Worm (Caenorhabditis elegans) whole organism, L4 larva: ENCODE data around the gene R10E4.11.

Source experiments
- F26F4.8 ChIP-seq: fragments of 200-800 bp; sonication (Bioruptor generic); conservative IDR thresholded peaks from 2 replicates; pipeline ENCODE4 v1.3.6; 2022; ENCODE audit warnings: missing genetic modification characterization, missing compliant biosample characterization
- F37D6.2 ChIP-seq: sonication (generic microtip); optimal IDR thresholded peaks from 2 replicates; lab custom pipeline; 2016; ENCODE audit warnings: mild to moderate bottlenecking, missing genetic modification characterization, missing compliant biosample characterization
- F44E2.7 ChIP-seq: fragments of 200-800 bp; sonication (Bioruptor generic); IDR thresholded peaks from 2 replicates; pipeline ENCODE4 v2.1.2; 2022; ENCODE audit warnings: missing genetic modification characterization, missing compliant biosample characterization
- F49E8.2 ChIP-seq: sonication (generic microtip); optimal IDR thresholded peaks from 2 replicates; lab custom pipeline; 2016; ENCODE audit warnings: missing compliant biosample characterization, mild to moderate bottlenecking, missing genetic modification characterization, borderline replicate concordance
- T26A8.4 ChIP-seq: fragments of 200-800 bp; sonication (Bioruptor generic); IDR thresholded peaks from 2 replicates; pipeline ENCODE4 v1.3.6; 2022; ENCODE audit warnings: missing genetic modification characterization, missing compliant biosample characterization
- Y105C5A.15 ChIP-seq: fragments of 200-800 bp; sonication (Bioruptor generic); IDR thresholded peaks from 2 replicates; pipeline ENCODE4 v1.3.6; 2022; ENCODE audit warnings: missing genetic modification characterization, missing compliant biosample characterization
- aha-1 ChIP-seq: fragments of 150-350 bp; peaks from one replicate; lab custom pipeline; 2014; ENCODE audit warnings: missing biosample characterization, missing genetic modification characterization
- arid-1 ChIP-seq: fragments of 200-800 bp; sonication (Bioruptor generic); conservative IDR thresholded peaks from 2 replicates; pipeline ENCODE4 v1.3.6; 2022; ENCODE audit warnings: missing genetic modification reagents, missing genetic modification characterization, missing compliant biosample characterization
- ceh-32 ChIP-seq: sonication (generic microtip); optimal IDR thresholded peaks from 2 replicates; lab custom pipeline; 2016; ENCODE audit warnings: mild to moderate bottlenecking, missing genetic modification characterization, missing compliant biosample characterization; ENCODE audit not compliant: poor library complexity
- ceh-44 ChIP-seq: fragments of 200-800 bp; sonication (Bioruptor generic); IDR thresholded peaks from 2 replicates; pipeline ENCODE4 v1.3.6; 2022; ENCODE audit warnings: missing genetic modification reagents, missing genetic modification characterization, missing compliant biosample characterization
- ceh-82 ChIP-seq: sonication (generic microtip); optimal IDR thresholded peaks from 2 replicates; lab custom pipeline; 2017; ENCODE audit warnings: missing biosample characterization, missing genetic modification characterization
- ces-1 ChIP-seq: fragments of 150-350 bp; sonication (generic microtip); optimal IDR thresholded peaks from 4 replicates; lab custom pipeline; 2014; ENCODE audit warnings: missing biosample characterization, missing genetic modification reagents, missing genetic modification characterization
- ctbp-1 ChIP-seq: fragments of 200-800 bp; sonication (Bioruptor generic); IDR thresholded peaks from 2 replicates; pipeline ENCODE4 v1.3.6; 2022; ENCODE audit warnings: missing genetic modification reagents, missing genetic modification characterization, missing compliant biosample characterization
- daf-16 ChIP-seq, 3 experiments: sonication (generic microtip); optimal IDR thresholded peaks; 2 replicates each; lab custom pipeline; 2016 to 2017; ENCODE audit warnings: missing genetic modification characterization in 3 of 3, missing genetic modification reagents in 3 of 3, mild to moderate bottlenecking in 2 of 3, missing compliant biosample characterization in 2 of 3, missing biosample characterization in 1 of 3, moderate library complexity in 1 of 3
- daf-19 ChIP-seq: fragments of 200-800 bp; sonication (Bioruptor generic); conservative IDR thresholded peaks from 2 replicates; pipeline ENCODE4 v1.3.6; 2022; ENCODE audit warnings: missing genetic modification characterization, missing compliant biosample characterization
- daf-8 ChIP-seq: fragments of 200-800 bp; sonication (Bioruptor generic); IDR thresholded peaks from 2 replicates; pipeline ENCODE4 v1.3.6; 2022; ENCODE audit warnings: missing genetic modification characterization, missing compliant biosample characterization
- dmd-6 ChIP-seq: fragments of 200-800 bp; sonication (Bioruptor generic); IDR thresholded peaks from 2 replicates; pipeline ENCODE4 v1.3.6; 2022; ENCODE audit warnings: missing genetic modification reagents, missing genetic modification characterization, missing compliant biosample characterization
- dpl-1 ChIP-seq: fragments of 150-350 bp; optimal IDR thresholded peaks from 2 replicates; lab custom pipeline; 2014; ENCODE audit warnings: missing biosample characterization, missing genetic modification reagents, missing genetic modification characterization
- dve-1 ChIP-seq: sonication (generic microtip); optimal IDR thresholded peaks from 2 replicates; lab custom pipeline; 2017; ENCODE audit warnings: antibody characterized with exemption, mild to moderate bottlenecking, missing genetic modification characterization, missing compliant biosample characterization; ENCODE audit not compliant: insufficient read depth
- egl-43 ChIP-seq: fragments of 200-800 bp; sonication (Bioruptor generic); IDR thresholded peaks from 2 replicates; pipeline ENCODE4 v1.3.6; 2022; ENCODE audit warnings: missing genetic modification reagents, missing genetic modification characterization, missing compliant biosample characterization
- hlh-11 ChIP-seq: fragments of 200-800 bp; sonication (Bioruptor generic); optimal IDR thresholded peaks from 2 replicates; lab custom pipeline; 2018; ENCODE audit warnings: mild to moderate bottlenecking, missing genetic modification characterization, missing compliant biosample characterization
- hmg-1.1 ChIP-seq: fragments of 200-800 bp; sonication (Bioruptor generic); IDR thresholded peaks from 2 replicates; pipeline ENCODE4 v1.3.6; 2022; ENCODE audit warnings: missing genetic modification reagents, missing genetic modification characterization, missing compliant biosample characterization
- lin-38 ChIP-seq: fragments of 200-800 bp; sonication (Bioruptor generic); IDR thresholded peaks from 2 replicates; pipeline ENCODE4 v1.3.6; 2022; ENCODE audit warnings: missing genetic modification reagents, missing genetic modification characterization, missing compliant biosample characterization
- lin-39 ChIP-seq: fragments of 150-350 bp; optimal IDR thresholded peaks from 2 replicates; lab custom pipeline; 2014; ENCODE audit warnings: missing biosample characterization, missing genetic modification reagents, missing genetic modification characterization
- lir-3 ChIP-seq: sonication (generic microtip); optimal IDR thresholded peaks from 2 replicates; lab custom pipeline; 2016; ENCODE audit warnings: mild to moderate bottlenecking, missing genetic modification characterization, missing compliant biosample characterization
- lsy-2 ChIP-seq, 2 experiments: fragments of 150-350 bp in 1 of 2; sonication (generic microtip) in 1 of 2; optimal IDR thresholded peaks; 2 replicates each; lab custom pipeline; 2014 to 2017; ENCODE audit warnings: missing biosample characterization in 2 of 2, missing genetic modification characterization in 2 of 2
- madf-5 ChIP-seq, 2 experiments: fragments of 200-800 bp; sonication (Bioruptor generic); IDR thresholded peaks; 2 replicates each; pipeline ENCODE4 v1.3.6; 2022; ENCODE audit warnings: missing compliant biosample characterization in 2 of 2, missing genetic modification characterization in 2 of 2
- mdl-1 ChIP-seq, 2 experiments: fragments of 150-350 bp in 1 of 2; sonication (generic microtip) in 1 of 2; optimal IDR thresholded peaks; 2 replicates each; lab custom pipeline; 2014 to 2017; ENCODE audit warnings: missing biosample characterization in 2 of 2, missing genetic modification characterization in 2 of 2
- mdt-29 ChIP-seq: fragments of 200-800 bp; sonication (Bioruptor generic); IDR thresholded peaks from 2 replicates; pipeline ENCODE4 v1.3.6; 2022; ENCODE audit warnings: missing genetic modification reagents, missing genetic modification characterization, missing compliant biosample characterization
- mep-1 ChIP-seq: fragments of 150-350 bp; sonication (generic microtip); optimal IDR thresholded peaks from 3 replicates; lab custom pipeline; 2014; ENCODE audit warnings: missing biosample characterization, missing genetic modification characterization
- mxl-2 ChIP-seq: fragments of 200-800 bp; sonication (Bioruptor generic); conservative IDR thresholded peaks from 2 replicates; pipeline ENCODE4 v1.3.6; 2022; ENCODE audit warnings: missing genetic modification reagents, missing genetic modification characterization, missing compliant biosample characterization
- mxl-3 ChIP-seq: fragments of 200-800 bp; sonication (Bioruptor generic); optimal IDR thresholded peaks from 2 replicates; lab custom pipeline; 2018; ENCODE audit warnings: mild to moderate bottlenecking, missing genetic modification characterization, missing compliant biosample characterization
- nhr-102 ChIP-seq: sonication (generic microtip); optimal IDR thresholded peaks from 2 replicates; lab custom pipeline; 2016; ENCODE audit warnings: mild to moderate bottlenecking, missing genetic modification characterization, moderate library complexity, missing compliant biosample characterization
- nhr-11 ChIP-seq: fragments of 150-350 bp; optimal IDR thresholded peaks from 2 replicates; lab custom pipeline; 2014; ENCODE audit warnings: missing biosample characterization, missing genetic modification characterization
- nhr-28 ChIP-seq: fragments of 150-350 bp; optimal IDR thresholded peaks from 2 replicates; lab custom pipeline; 2014; ENCODE audit warnings: missing biosample characterization, missing genetic modification characterization
- pqm-1 ChIP-seq: sonication (generic microtip); optimal IDR thresholded peaks from 2 replicates; lab custom pipeline; 2017; ENCODE audit warnings: missing biosample characterization, missing genetic modification characterization
- rbr-2 ChIP-seq: sonication (generic microtip); optimal IDR thresholded peaks from 2 replicates; lab custom pipeline; 2016; ENCODE audit warnings: missing genotype, missing genetic modification characterization, missing compliant biosample characterization
- saeg-2 ChIP-seq: fragments of 200-800 bp; sonication (Bioruptor generic); IDR thresholded peaks from 2 replicates; pipeline ENCODE4 v1.3.6; 2022; ENCODE audit warnings: missing genetic modification reagents, missing genetic modification characterization, missing compliant biosample characterization
- snpc-1.2 ChIP-seq: fragments of 200-800 bp; sonication (Bioruptor generic); IDR thresholded peaks from 2 replicates; pipeline ENCODE4 v1.3.6; 2022; ENCODE audit warnings: missing genetic modification reagents, missing genetic modification characterization, missing compliant biosample characterization
- unc-62 ChIP-seq, 3 experiments: fragments of 150-350 bp in 1 of 3; sonication (generic microtip); optimal IDR thresholded peaks in 2 of 3; peaks in 1 of 3; 1 replicate in 1 of 3; 2 replicates in 2 of 3; lab custom pipeline; 2014 to 2017; ENCODE audit warnings: missing biosample characterization in 3 of 3, missing genetic modification characterization in 3 of 3, missing genetic modification reagents in 3 of 3, missing genotype in 1 of 3
- vab-7 ChIP-seq: fragments of 200-800 bp; sonication (Bioruptor generic); IDR thresholded peaks from 2 replicates; pipeline ENCODE4 v1.3.6; 2022; ENCODE audit warnings: missing genetic modification reagents, missing genetic modification characterization, missing compliant biosample characterization

R10E4.11 gene

DNA sequence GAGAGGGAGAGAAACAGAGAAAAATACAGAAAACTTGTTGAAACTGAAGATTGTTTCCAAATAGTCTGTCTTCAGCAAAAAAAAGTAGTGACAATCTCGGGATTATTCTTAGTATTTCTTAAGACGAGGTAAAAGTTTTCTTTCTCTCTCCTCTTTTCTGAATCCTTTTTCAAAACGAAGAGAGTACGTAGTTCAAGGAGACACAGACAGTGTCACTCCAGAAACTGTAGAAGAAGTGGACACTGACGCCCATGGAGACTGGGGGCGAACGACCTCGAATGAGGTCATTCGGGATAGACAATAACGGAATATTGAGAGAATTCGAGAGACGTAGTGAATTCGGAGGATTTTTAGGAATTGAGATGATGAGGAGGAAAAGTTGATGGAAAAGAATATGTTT is 30.1 kb upstream of the R10E4.11 start, which contains the start of gene gly-6:
Gene gly-6, minus strand, starts transcription at position 245 of the 400 bp plus-strand sequence.
- TF ChIP-seq lin-38 (GFP tag; lab: Robert Waterston, UW) (no peak), egl-43 (no peak), mdl-1 (tag; optimal IDR thresholded peaks at IDR 0.05; lab: Kevin White, UChicago) (no peak), madf-5 (GFP tag; IDR thresholded peaks at IDR 0.05; lab: Robert Waterston, UW) (no peak), ceh-44 (no peak), F44E2.7 (GFP tag; lab: Robert Waterston, UW) (no peak), F49E8.2 (tag; lab: Kevin White, UChicago) (no peak), T26A8.4 (GFP tag; lab: Robert Waterston, UW) (no peak), F26F4.8 (GFP tag; lab: Robert Waterston, UW) (no peak)

- TF ChIP-seq nhr-28 (tag; lab: Kevin White, UChicago) (peak; percentile 65), unc-62 (GFP tag; optimal IDR thresholded peaks at IDR 0.05 in 1 of 2; lab: Kevin White, UChicago) (peak in 1 of 2 experiments; percentile 17), unc-62 (tag; optimal IDR thresholded peaks at IDR 0.05; lab: Kevin White, UChicago) (no peak), F37D6.2 (tag; lab: Kevin White, UChicago) (no peak), aha-1 (peak; percentile 8), mxl-3 (GFP tag; lab: Kevin White, UChicago) (peak; percentile 42), pqm-1 (tag; lab: Kevin White, UChicago) (no peak), hlh-11 (tag; lab: Kevin White, UChicago) (peak; percentile 10), nhr-102 (tag; lab: Kevin White, UChicago) (no peak), mdl-1 (tag; optimal IDR thresholded peaks at IDR 0.05; lab: Kevin White, UChicago) (peak in 1 of 2 experiments; percentile 15), egl-43 (no peak)
- TF ChIP-seq, all 104 proteins: peak for 6
These were observed 27.6 kb upstream of the R10E4.11 start for ce11 chrIII:4328208-4328987.

- TF ChIP-seq Y105C5A.15 (GFP tag; lab: Robert Waterston, UW) (no peak), ceh-82 (tag; lab: Kevin White, UChicago) (no peak), mxl-2 (GFP tag; lab: Robert Waterston, UW) (no peak)
These were observed 23.0 kb upstream of the R10E4.11 start, which contains the start of gene H38K22.9 for ce11 chrIII:4323859-4324258. Gene H38K22.9 (plus strand): TSS chrIII:4324159.

DNA sequence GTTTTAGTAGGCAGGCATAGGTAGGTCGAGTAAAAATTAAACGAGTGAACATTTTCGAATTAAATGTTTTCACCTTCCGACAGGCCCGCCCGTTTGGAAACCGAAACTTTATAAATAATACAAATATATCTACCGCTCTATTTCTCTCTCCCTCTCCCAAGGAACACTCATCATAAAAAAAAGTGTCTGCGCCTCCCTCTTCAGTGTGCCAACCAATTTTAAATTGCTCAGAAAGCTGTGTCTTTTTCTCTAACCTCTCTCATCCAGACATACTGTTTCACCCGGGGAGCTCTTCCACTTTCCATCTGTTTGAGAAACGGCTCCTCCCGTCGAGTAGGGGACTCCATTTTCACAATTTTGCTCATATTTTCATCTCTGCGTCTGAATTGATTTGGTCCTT is 22.3 kb upstream of the R10E4.11 start:
- TF ChIP-seq dmd-6 (GFP tag; lab: Robert Waterston, UW) (no peak), arid-1 (GFP tag; lab: Robert Waterston, UW) (no peak), nhr-11 (tag; lab: Kevin White, UChicago) (peak; percentile 14), egl-43 (no peak), daf-19 (no peak), dve-1 (tag; lab: Kevin White, UChicago) (no peak), rbr-2 (peak; percentile 48), F37D6.2 (tag; lab: Kevin White, UChicago) (no peak), lsy-2 (tag; optimal IDR thresholded peaks at IDR 0.05; lab: Kevin White, UChicago) (peak in 1 of 2 experiments; percentile 41), ces-1 (no peak), mdt-29 (GFP tag; lab: Robert Waterston, UW) (no peak), saeg-2 (no peak), aha-1 (no peak), lin-39 (tag; lab: Kevin White, UChicago) (no peak), hmg-1.1 (GFP tag; lab: Robert Waterston, UW) (peak; percentile 54; the same call in 1 of the 2 replicates), unc-62 (GFP tag; optimal IDR thresholded peaks at IDR 0.05 in 1 of 2; lab: Kevin White, UChicago) (peak in 1 of 2 experiments; percentile 67), unc-62 (tag; optimal IDR thresholded peaks at IDR 0.05; lab: Kevin White, UChicago) (no peak), Y105C5A.15 (GFP tag; lab: Robert Waterston, UW) (no peak), snpc-1.2 (GFP tag; lab: Robert Waterston, UW) (no peak), mep-1 (tag; lab: Kevin White, UChicago) (peak; percentile 23), daf-16 (GFP tag; optimal IDR thresholded peaks at IDR 0.05; lab: Kevin White, UChicago) (no peak), daf-16 (tag; optimal IDR thresholded peaks at IDR 0.05; lab: Kevin White, UChicago) (no peak), ctbp-1 (no peak), ceh-32 (tag; lab: Kevin White, UChicago) (no peak), hlh-11 (tag; lab: Kevin White, UChicago) (no peak), lir-3 (tag; lab: Kevin White, UChicago) (no peak), mxl-3 (GFP tag; lab: Kevin White, UChicago) (no peak), dpl-1 (GFP tag; lab: Kevin White, UChicago) (no peak), daf-8 (GFP tag; lab: Robert Waterston, UW) (no peak), vab-7 (0 out of 2 replicates have a peak, but pooled peaks have one; percentile 26)
